Worm (Caenorhabditis elegans) whole organism, early embryonic: Measurements from ENCODE around the gene pqn-42.
A peak's percentile ranks its signal among the peaks of the same experiment; 100 is the strongest.

Source experiments
- B0310.2 ChIP-seq: sonication (generic microtip); optimal IDR thresholded peaks from 2 replicates; lab custom pipeline; 2016; ENCODE audit warnings: mild to moderate bottlenecking, missing genetic modification characterization, missing compliant biosample characterization
- F13C5.2 ChIP-seq: sonication (generic microtip); optimal IDR thresholded peaks from 2 replicates; lab custom pipeline; 2017; ENCODE audit warnings: mild to moderate bottlenecking, missing genetic modification characterization, inconsistent platforms, missing compliant biosample characterization
- aly-1 ChIP-seq: sonication (generic microtip); optimal IDR thresholded peaks from 2 replicates; lab custom pipeline; 2016; ENCODE audit warnings: missing genetic modification characterization, missing compliant biosample characterization
- ama-1 ChIP-seq: fragments of 150-350 bp; optimal IDR thresholded peaks from 2 replicates; lab custom pipeline; 2014
- ceh-13 ChIP-seq: fragments of 200-800 bp; sonication (Bioruptor generic); optimal IDR thresholded peaks from 2 replicates; lab custom pipeline; 2018; ENCODE audit warnings: mild to moderate bottlenecking, missing genetic modification characterization, missing compliant biosample characterization
- ceh-36 ChIP-seq: sonication (generic microtip); optimal IDR thresholded peaks from 2 replicates; lab custom pipeline; 2016; ENCODE audit warnings: missing genetic modification characterization, inconsistent platforms, missing compliant biosample characterization
- ets-7 ChIP-seq: sonication (generic microtip); optimal IDR thresholded peaks from 2 replicates; lab custom pipeline; 2016; ENCODE audit warnings: missing genotype, missing genetic modification characterization, missing compliant biosample characterization
- flt-1 ChIP-seq: fragments of 200-800 bp; sonication (Bioruptor generic); IDR thresholded peaks from 2 replicates; pipeline ENCODE4 v1.3.6; 2022; ENCODE audit warnings: missing genetic modification characterization, missing compliant biosample characterization
- hmbx-1 ChIP-seq: sonication (generic microtip); optimal IDR thresholded peaks from 2 replicates; lab custom pipeline; 2016; ENCODE audit warnings: mild to moderate bottlenecking, missing genetic modification characterization, missing compliant biosample characterization
- hmg-4 ChIP-seq: fragments of 200-800 bp; sonication (Bioruptor generic); optimal IDR thresholded peaks from 2 replicates; lab custom pipeline; 2018; ENCODE audit warnings: mild to moderate bottlenecking, missing genetic modification characterization, missing compliant biosample characterization
- hnd-1 ChIP-seq: sonication (generic microtip); optimal IDR thresholded peaks from 2 replicates; lab custom pipeline; 2016; ENCODE audit warnings: missing genetic modification characterization, missing compliant biosample characterization
- pes-1 ChIP-seq: fragments of 200-800 bp; sonication (Bioruptor generic); IDR thresholded peaks from 2 replicates; pipeline ENCODE4 v1.3.6; 2022; ENCODE audit warnings: missing genetic modification reagents, missing genetic modification characterization, missing compliant biosample characterization
- scrt-1 ChIP-seq: fragments of 200-800 bp; sonication (Bioruptor generic); IDR thresholded peaks from 2 replicates; pipeline ENCODE4 v1.3.6; 2022; ENCODE audit warnings: missing genetic modification characterization, missing compliant biosample characterization
- sea-1 ChIP-seq: fragments of 200-800 bp; sonication (Bioruptor generic); conservative IDR thresholded peaks from 2 replicates; pipeline ENCODE4 v1.3.6; 2022; ENCODE audit warnings: missing genetic modification characterization, missing compliant biosample characterization
- tbx-11 ChIP-seq: fragments of 200-800 bp; sonication (Bioruptor generic); IDR thresholded peaks from 2 replicates; pipeline ENCODE4 v1.3.6; 2022; ENCODE audit warnings: missing genetic modification characterization, missing compliant biosample characterization
- tbx-37 ChIP-seq: fragments of 200-800 bp; sonication (Bioruptor generic); conservative IDR thresholded peaks from 2 replicates; pipeline ENCODE4 v1.3.6; 2022; ENCODE audit warnings: missing genetic modification reagents, missing genetic modification characterization, missing compliant biosample characterization
- tra-4 ChIP-seq: sonication (generic microtip); optimal IDR thresholded peaks from 2 replicates; lab custom pipeline; 2017; ENCODE audit warnings: missing genetic modification characterization, missing compliant biosample characterization

The pqn-42 gene

DNA sequence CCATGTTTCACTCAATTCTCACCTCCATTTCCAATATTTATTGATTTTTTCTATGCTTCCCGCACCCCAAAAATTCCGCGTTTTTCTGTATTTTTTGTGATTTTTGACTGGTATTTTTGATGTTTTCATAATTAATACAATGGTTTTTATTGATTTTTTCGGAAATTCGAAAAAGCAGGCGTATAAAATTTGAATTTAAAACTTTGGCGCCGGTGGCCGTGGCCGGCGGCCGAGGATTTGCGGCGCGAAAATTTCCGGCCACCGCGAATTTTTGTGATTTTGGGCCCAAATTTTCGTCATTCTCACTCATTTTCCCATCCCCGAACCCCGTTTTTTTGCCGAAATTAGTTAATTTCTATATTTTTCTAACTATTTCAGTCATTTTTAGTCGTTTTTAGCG is 7.8 kb downstream of the pqn-42 start:
- TF ChIP-seq pes-1 (GFP tag; lab: Robert Waterston, UW) (peak; percentile 58; the same call in 1 of the 2 replicates), F13C5.2 (no peak), ets-7 (tag; lab: Kevin White, UChicago) (no peak), scrt-1 (GFP tag; lab: Robert Waterston, UW) (no peak), tbx-37 (GFP tag; lab: Robert Waterston, UW) (peak; percentile 31; the same call in 1 of the 2 replicates), sea-1 (no peak), ceh-36 (no peak), ceh-13 (GFP tag; lab: Kevin White, UChicago) (no peak)

DNA sequence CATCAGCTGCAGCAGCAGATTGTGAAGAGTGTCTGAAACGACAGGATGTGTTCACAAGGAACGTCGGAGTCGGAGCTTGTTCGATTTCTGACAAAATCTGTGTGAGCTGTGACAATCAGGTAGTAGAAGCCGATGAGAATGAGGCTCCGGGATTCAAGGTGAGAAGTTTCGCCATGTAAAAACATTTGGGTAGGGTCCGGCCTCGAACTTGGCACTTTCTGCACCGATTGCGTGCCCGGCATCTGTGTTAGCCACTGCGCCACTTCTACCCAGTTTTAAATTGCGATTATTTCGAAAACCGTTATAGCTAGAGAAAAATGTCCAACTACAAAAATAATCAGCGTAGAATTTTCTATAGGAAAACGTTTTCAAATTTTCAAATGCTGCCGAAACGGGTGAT is 12.1 kb downstream of the pqn-42 start:
- TF ChIP-seq F13C5.2 (no peak), hmg-4 (GFP tag; lab: Kevin White, UChicago) (no peak), ceh-13 (GFP tag; lab: Kevin White, UChicago) (no peak), ceh-36 (no peak)

DNA sequence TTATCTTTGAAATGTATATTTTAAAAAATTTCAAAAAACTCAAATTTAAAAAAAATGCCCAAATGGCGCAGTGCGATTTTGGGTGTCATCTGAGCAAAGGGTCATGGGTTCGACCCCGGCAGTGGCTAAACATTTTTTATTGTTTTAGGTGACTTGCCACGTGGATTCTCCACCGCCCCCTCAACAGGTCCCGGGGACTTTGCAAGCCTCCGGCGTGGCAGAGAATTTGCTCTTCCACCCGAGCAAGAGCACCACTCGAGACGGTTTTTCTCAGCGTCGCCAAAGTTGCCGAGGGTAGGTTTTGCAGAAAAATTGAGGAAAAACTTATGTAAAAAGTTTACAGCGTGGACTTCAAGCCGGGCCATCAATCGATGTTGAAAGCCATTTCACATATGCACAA is 13.6 kb downstream of the pqn-42 start:
- no peak for TF ChIP-seq tra-4
- no peak for TF ChIP-seq sea-1

DNA sequence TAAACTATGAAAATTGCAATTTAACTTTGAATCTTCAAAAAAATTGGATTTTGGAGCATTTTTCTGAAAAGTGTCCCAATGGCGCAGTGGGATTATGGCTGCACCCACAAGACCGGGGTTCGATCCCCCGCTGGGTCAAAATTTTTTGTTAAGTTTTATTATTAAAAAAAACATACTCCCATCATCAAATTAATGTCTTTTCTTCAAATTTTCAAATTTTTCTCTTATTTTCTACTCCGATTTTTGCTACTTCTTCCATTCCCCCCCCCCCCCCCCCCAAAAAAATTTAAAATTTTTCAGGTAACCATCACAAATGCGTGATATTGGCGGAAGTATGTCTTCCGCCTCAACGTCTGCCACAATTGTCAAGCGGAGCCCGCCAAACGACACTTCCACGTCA is 15.8 kb downstream of the pqn-42 start, which contains the start of gene vab-19:
vab-19 (plus strand) TSS at position 301 of the 400 bp plus-strand sequence.
- TF ChIP-seq pes-1 (GFP tag; lab: Robert Waterston, UW) (no peak), flt-1 (GFP tag; lab: Robert Waterston, UW) (no peak), scrt-1 (GFP tag; lab: Robert Waterston, UW) (no peak), sea-1 (no peak), hmg-4 (GFP tag; lab: Kevin White, UChicago) (no peak), ceh-13 (GFP tag; lab: Kevin White, UChicago) (no peak), B0310.2 (tag; lab: Kevin White, UChicago) (no peak), tra-4 (no peak), ceh-36 (no peak), aly-1 (tag; lab: Kevin White, UChicago) (no peak), tbx-37 (GFP tag; lab: Robert Waterston, UW) (no peak), tbx-11 (GFP tag; lab: Robert Waterston, UW) (no peak), ets-7 (tag; lab: Kevin White, UChicago) (no peak), ama-1 (lab: Kevin White, UChicago) (no peak), F13C5.2 (no peak)

DNA sequence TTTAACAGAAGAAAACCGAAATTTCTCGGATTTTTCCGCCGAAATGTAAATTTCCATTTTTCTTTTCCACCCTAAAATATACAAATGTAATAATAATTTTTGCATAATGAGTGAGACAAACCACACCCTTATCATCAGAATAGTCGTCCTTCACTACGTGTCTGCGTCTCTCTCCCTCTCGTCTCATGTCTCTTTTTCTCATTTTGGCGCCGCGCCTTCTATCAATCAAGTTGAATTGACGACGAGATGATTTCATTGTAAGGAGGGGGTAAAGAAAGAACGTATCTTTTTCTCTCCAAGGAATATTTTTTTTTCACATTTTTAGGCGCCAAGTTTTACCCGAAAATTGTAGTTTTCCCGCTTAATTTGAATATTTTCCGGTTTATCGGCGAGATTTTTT is 16.5 kb downstream of the pqn-42 start:
- TF ChIP-seq ets-7 (tag; lab: Kevin White, UChicago): no peak
- no peak for TF ChIP-seq hmbx-1 (tag; lab: Kevin White, UChicago)
- TF ChIP-seq F13C5.2: no peak
- no peak for TF ChIP-seq scrt-1 (GFP tag; lab: Robert Waterston, UW)
- TF ChIP-seq tbx-11 (GFP tag; lab: Robert Waterston, UW): no peak
- no peak for TF ChIP-seq ceh-13 (GFP tag; lab: Kevin White, UChicago)
- TF ChIP-seq B0310.2 (tag; lab: Kevin White, UChicago): no peak
- no peak for TF ChIP-seq ceh-36
- TF ChIP-seq ama-1 (lab: Kevin White, UChicago): no peak
- TF ChIP-seq sea-1: no peak
- no peak for TF ChIP-seq aly-1 (tag; lab: Kevin White, UChicago)
- no peak for TF ChIP-seq pes-1 (GFP tag; lab: Robert Waterston, UW)
- no peak for TF ChIP-seq hmg-4 (GFP tag; lab: Kevin White, UChicago)
- TF ChIP-seq flt-1 (GFP tag; lab: Robert Waterston, UW): no peak
- no peak for TF ChIP-seq tra-4
- TF ChIP-seq hnd-1 (tag; lab: Kevin White, UChicago): no peak
- no peak for TF ChIP-seq tbx-37 (GFP tag; lab: Robert Waterston, UW)

DNA sequence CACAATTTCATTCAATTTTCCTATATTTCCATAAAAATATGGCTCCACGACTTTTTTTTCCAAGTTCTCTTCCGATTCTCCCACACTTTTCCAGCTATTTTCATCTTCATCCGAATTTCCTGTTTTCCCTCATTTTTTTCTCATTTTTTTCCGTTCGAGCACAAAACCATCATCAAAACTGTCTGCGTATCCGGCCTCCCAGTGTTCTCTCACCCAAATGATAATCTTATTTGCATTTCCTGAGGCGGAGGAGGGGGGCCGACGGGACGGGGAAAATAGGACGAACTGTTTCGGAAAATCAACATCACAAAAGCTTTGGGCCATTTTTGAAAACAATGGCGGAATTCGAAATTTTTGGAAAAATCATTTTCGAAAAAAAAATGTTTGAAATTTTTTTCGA is 18.5 kb downstream of the pqn-42 start:
- TF ChIP-seq F13C5.2 (no peak), hmbx-1 (tag; lab: Kevin White, UChicago) (no peak), ets-7 (tag; lab: Kevin White, UChicago) (no peak), sea-1 (no peak), hmg-4 (GFP tag; lab: Kevin White, UChicago) (no peak), tbx-11 (GFP tag; lab: Robert Waterston, UW) (no peak), flt-1 (GFP tag; lab: Robert Waterston, UW) (no peak), pes-1 (GFP tag; lab: Robert Waterston, UW) (no peak), aly-1 (tag; lab: Kevin White, UChicago) (no peak), tbx-37 (GFP tag; lab: Robert Waterston, UW) (no peak), scrt-1 (GFP tag; lab: Robert Waterston, UW) (no peak)

DNA sequence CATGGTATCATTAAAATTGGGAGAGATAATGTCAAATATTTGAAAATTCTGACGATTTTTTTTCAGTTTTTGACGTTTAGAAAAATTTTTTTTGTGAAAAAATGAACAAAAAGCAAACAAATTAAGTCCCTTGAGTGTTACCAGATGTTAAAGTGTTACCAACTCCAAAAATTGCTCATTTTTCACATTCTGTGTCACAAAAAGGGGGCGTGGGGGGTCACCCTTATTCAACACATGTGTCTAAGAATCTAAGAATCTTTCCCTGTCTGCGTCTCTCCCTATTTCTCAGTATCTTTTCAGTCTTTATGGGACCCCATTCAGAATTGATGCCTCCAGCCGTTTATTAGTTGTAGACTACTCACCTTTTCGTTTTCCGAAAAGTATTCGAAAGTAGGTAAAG is 19.8 kb downstream of the pqn-42 start:
- no peak for TF ChIP-seq tbx-11 (GFP tag; lab: Robert Waterston, UW)
- TF ChIP-seq ama-1 (lab: Kevin White, UChicago): no peak
- TF ChIP-seq aly-1 (tag; lab: Kevin White, UChicago): no peak
- no peak for TF ChIP-seq ceh-13 (GFP tag; lab: Kevin White, UChicago)
- no peak for TF ChIP-seq scrt-1 (GFP tag; lab: Robert Waterston, UW)
- no peak for TF ChIP-seq B0310.2 (tag; lab: Kevin White, UChicago)
- no peak for TF ChIP-seq hmbx-1 (tag; lab: Kevin White, UChicago)
- no peak for TF ChIP-seq F13C5.2
- TF ChIP-seq ets-7 (tag; lab: Kevin White, UChicago): no peak

DNA sequence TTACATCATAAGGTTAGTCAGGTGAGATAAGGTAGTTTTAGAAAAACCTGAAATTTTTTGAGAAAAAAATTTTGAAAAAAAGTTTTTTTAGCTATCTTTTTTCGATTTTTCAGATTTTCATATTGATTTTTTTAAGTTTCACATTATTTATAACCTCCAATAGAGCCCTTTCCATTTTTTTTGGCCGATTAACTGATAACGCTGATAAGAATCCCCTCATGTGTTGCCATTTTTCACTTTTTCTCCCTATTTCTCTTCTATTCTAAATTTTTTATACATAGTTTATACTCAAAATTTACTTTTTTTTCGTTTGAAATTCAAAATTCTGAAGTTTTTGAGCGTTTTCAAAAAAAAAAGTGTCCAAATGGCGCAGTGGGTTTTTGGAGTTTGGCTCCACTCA is 20.6 kb downstream of the pqn-42 start:
- TF ChIP-seq F13C5.2 (no peak), hnd-1 (tag; lab: Kevin White, UChicago) (no peak), aly-1 (tag; lab: Kevin White, UChicago) (no peak), B0310.2 (tag; lab: Kevin White, UChicago) (no peak), pes-1 (GFP tag; lab: Robert Waterston, UW) (no peak), scrt-1 (GFP tag; lab: Robert Waterston, UW) (no peak)
